Worm (Caenorhabditis elegans) whole organism, L1 larva: ENCODE results near the gene F46B6.9.

Experiments used
- C04F5.9 ChIP-seq: sonication (generic microtip); optimal IDR thresholded peaks from 2 replicates; lab custom pipeline; 2016; ENCODE audit warnings: missing genetic modification characterization, missing compliant biosample characterization
- F16B12.6 ChIP-seq: fragments of 150-350 bp; optimal IDR thresholded peaks from 2 replicates; lab custom pipeline; 2014; ENCODE audit warnings: missing biosample characterization, missing genetic modification characterization
- Y116A8C.19 ChIP-seq: sonication (generic microtip); optimal IDR thresholded peaks from 2 replicates; lab custom pipeline; 2016; ENCODE audit warnings: missing compliant biosample characterization, missing genetic modification characterization, borderline replicate concordance
- aha-1 ChIP-seq: fragments of 150-350 bp; optimal IDR thresholded peaks from 2 replicates; lab custom pipeline; 2014; ENCODE audit warnings: missing biosample characterization, missing genetic modification characterization
- aly-2 ChIP-seq: fragments of 150-350 bp; optimal IDR thresholded peaks from 2 replicates; lab custom pipeline; 2014; ENCODE audit warnings: missing biosample characterization, missing genetic modification characterization
- ama-1 ChIP-seq: fragments of 150-350 bp; optimal IDR thresholded peaks from 2 replicates; lab custom pipeline; 2014
- ceh-8 ChIP-seq: fragments of 200-800 bp; sonication (Bioruptor generic); optimal IDR thresholded peaks from 2 replicates; lab custom pipeline; 2018; ENCODE audit warnings: mild to moderate bottlenecking, missing genetic modification characterization, moderate library complexity, missing compliant biosample characterization
- ceh-82 ChIP-seq, 3 experiments: fragments of 150-350 bp in 1 of 3; sonication (generic microtip) in 2 of 3; optimal IDR thresholded peaks; 2 replicates each; lab custom pipeline; 2014 to 2017; ENCODE audit warnings: missing biosample characterization in 3 of 3, missing genetic modification characterization in 3 of 3
- ceh-90 ChIP-seq: sonication (generic microtip); optimal IDR thresholded peaks from 2 replicates; lab custom pipeline; 2016; ENCODE audit warnings: missing genetic modification characterization, missing compliant biosample characterization
- ces-1 ChIP-seq: fragments of 150-350 bp; optimal IDR thresholded peaks from 2 replicates; lab custom pipeline; 2014; ENCODE audit warnings: missing biosample characterization, missing genetic modification reagents, missing genetic modification characterization
- dpl-1 ChIP-seq, 3 experiments: fragments of 150-350 bp in 2 of 3; sonication (generic microtip) in 1 of 3; optimal IDR thresholded peaks; 2 replicates each; lab custom pipeline; 2014 to 2017; ENCODE audit warnings: missing biosample characterization in 3 of 3, missing genetic modification characterization in 3 of 3, missing genetic modification reagents in 3 of 3
- efl-1 ChIP-seq, 4 experiments: fragments of 150-350 bp; optimal IDR thresholded peaks in 3 of 4; peaks in 1 of 4; 1 replicate in 1 of 4; 2 replicates in 3 of 4; lab custom pipeline; 2014; ENCODE audit warnings: missing biosample characterization in 2 of 4, missing genetic modification characterization in 2 of 4, missing genetic modification reagents in 2 of 4
- egl-27 ChIP-seq, 2 experiments: fragments of 150-350 bp in 1 of 2; sonication (generic microtip); optimal IDR thresholded peaks; 3 replicates each; lab custom pipeline; 2017 to 2018; ENCODE audit warnings: missing biosample characterization in 2 of 2, missing genetic modification characterization in 2 of 2, missing genetic modification reagents in 2 of 2
- elt-3 ChIP-seq, 6 experiments: fragments of 150-350 bp in 1 of 6; sonication (generic microtip); optimal IDR thresholded peaks; 2 replicates each; lab custom pipeline; 2017 to 2018; ENCODE audit warnings: missing biosample characterization in 6 of 6, missing genetic modification characterization in 6 of 6, inconsistent platforms in 1 of 6
- ets-5 ChIP-seq: fragments of 200-800 bp; sonication (Bioruptor generic); IDR thresholded peaks from 2 replicates; pipeline ENCODE4 v1.3.6; 2022; ENCODE audit warnings: missing genetic modification characterization, missing compliant biosample characterization
- fkh-10 ChIP-seq: sonication (generic microtip); optimal IDR thresholded peaks from 2 replicates; lab custom pipeline; 2017; ENCODE audit warnings: missing biosample characterization, missing genetic modification reagents, missing genetic modification characterization
- fos-1 ChIP-seq: fragments of 150-350 bp; optimal IDR thresholded peaks from 2 replicates; lab custom pipeline; 2014; ENCODE audit warnings: missing biosample characterization, missing genetic modification characterization
- grh-1 ChIP-seq: fragments of 200-800 bp; sonication (Bioruptor generic); IDR thresholded peaks from 2 replicates; pipeline ENCODE4 v1.3.6; 2022; ENCODE audit warnings: missing genetic modification reagents, missing genetic modification characterization, missing compliant biosample characterization
- hlh-17 ChIP-seq: fragments of 200-800 bp; sonication (Bioruptor generic); optimal IDR thresholded peaks from 2 replicates; lab custom pipeline; 2018; ENCODE audit warnings: missing genetic modification characterization, mild to moderate bottlenecking, missing compliant biosample characterization, moderate library complexity, borderline replicate concordance
- hpl-2 ChIP-seq: fragments of 150-350 bp; optimal IDR thresholded peaks from 2 replicates; lab custom pipeline; 2014; ENCODE audit warnings: missing biosample characterization, missing genetic modification reagents, missing genetic modification characterization
- isw-1 ChIP-seq: fragments of 200-800 bp; sonication (Bioruptor generic); IDR thresholded peaks from 2 replicates; pipeline ENCODE4 v1.3.6; 2022; ENCODE audit warnings: missing genetic modification characterization, missing compliant biosample characterization
- lin-13 ChIP-seq: fragments of 150-350 bp; optimal IDR thresholded peaks from 2 replicates; lab custom pipeline; 2014; ENCODE audit warnings: missing biosample characterization, missing genetic modification reagents, missing genetic modification characterization
- lin-14 ChIP-seq: fragments of 200-800 bp; sonication (Bioruptor generic); optimal IDR thresholded peaks from 2 replicates; lab custom pipeline; 2018; ENCODE audit warnings: mild to moderate bottlenecking, missing genetic modification characterization, moderate library complexity, missing compliant biosample characterization
- lir-3 ChIP-seq: sonication (generic microtip); optimal IDR thresholded peaks from 2 replicates; lab custom pipeline; 2016; ENCODE audit warnings: mild to moderate bottlenecking, missing genetic modification characterization, moderate library complexity, missing compliant biosample characterization; ENCODE audit not compliant: poor library complexity
- lsy-2 ChIP-seq, 2 experiments: fragments of 150-350 bp; optimal IDR thresholded peaks; 2 replicates each; lab custom pipeline; 2014; ENCODE audit warnings: missing biosample characterization in 2 of 2, missing genetic modification characterization in 2 of 2
- nhr-12 ChIP-seq: sonication (generic microtip); optimal IDR thresholded peaks from 2 replicates; lab custom pipeline; 2017; ENCODE audit warnings: missing biosample characterization, missing genetic modification characterization
- nhr-19 ChIP-seq: fragments of 200-800 bp; sonication (Bioruptor generic); conservative IDR thresholded peaks from 2 replicates; pipeline ENCODE4 v1.3.6; 2022; ENCODE audit warnings: missing genetic modification characterization, missing compliant biosample characterization
- nhr-237 ChIP-seq: fragments of 150-350 bp; optimal IDR thresholded peaks from 2 replicates; lab custom pipeline; 2014; ENCODE audit warnings: missing biosample characterization, missing genetic modification characterization
- nhr-28 ChIP-seq: fragments of 150-350 bp; optimal IDR thresholded peaks from 2 replicates; lab custom pipeline; 2014; ENCODE audit warnings: missing biosample characterization, missing genetic modification characterization
- nhr-76 ChIP-seq: sonication (generic microtip); optimal IDR thresholded peaks from 2 replicates; lab custom pipeline; 2017; ENCODE audit warnings: missing biosample characterization, missing genetic modification characterization
- nhr-77 ChIP-seq: fragments of 150-350 bp; optimal IDR thresholded peaks from 2 replicates; lab custom pipeline; 2014; ENCODE audit warnings: missing biosample characterization, missing genetic modification characterization
- pag-3 ChIP-seq: sonication (generic microtip); optimal IDR thresholded peaks from 2 replicates; lab custom pipeline; 2017; ENCODE audit warnings: missing genetic modification characterization, mild to moderate bottlenecking, missing compliant biosample characterization, antibody characterized with exemption, borderline replicate concordance; ENCODE audit not compliant: insufficient read depth
- skn-1 ChIP-seq: fragments of 150-350 bp; optimal IDR thresholded peaks from 2 replicates; lab custom pipeline; 2014; ENCODE audit warnings: missing biosample characterization, missing genetic modification characterization
- snpc-4 ChIP-seq: fragments of 150-350 bp; optimal IDR thresholded peaks from 2 replicates; lab custom pipeline; 2014; ENCODE audit warnings: missing biosample characterization, missing genetic modification characterization
- snu-23 ChIP-seq: sonication (generic microtip); optimal IDR thresholded peaks from 2 replicates; lab custom pipeline; 2016; ENCODE audit warnings: missing genetic modification characterization, missing compliant biosample characterization
- sptf-1 ChIP-seq: fragments of 150-350 bp; optimal IDR thresholded peaks from 2 replicates; lab custom pipeline; 2014; ENCODE audit warnings: missing biosample characterization, missing genetic modification characterization
- sup-37 ChIP-seq: fragments of 200-800 bp; sonication (Bioruptor generic); optimal IDR thresholded peaks from 2 replicates; lab custom pipeline; 2018; ENCODE audit warnings: mild to moderate bottlenecking, missing genetic modification characterization, missing compliant biosample characterization
- tbx-2 ChIP-seq: sonication (generic microtip); optimal IDR thresholded peaks from 2 replicates; lab custom pipeline; 2016; ENCODE audit warnings: missing genetic modification characterization, missing compliant biosample characterization
- tlp-1 ChIP-seq: fragments of 150-350 bp; optimal IDR thresholded peaks from 2 replicates; lab custom pipeline; 2014; ENCODE audit warnings: missing biosample characterization, missing genetic modification characterization
- unc-130 ChIP-seq: fragments of 150-350 bp; optimal IDR thresholded peaks from 2 replicates; lab custom pipeline; 2017; ENCODE audit warnings: missing biosample characterization, missing genetic modification characterization, inconsistent platforms
- unc-98 ChIP-seq: fragments of 200-800 bp; sonication (Bioruptor generic); IDR thresholded peaks from 2 replicates; pipeline ENCODE4 v1.3.6; 2022; ENCODE audit warnings: missing genetic modification characterization, missing compliant biosample characterization
- vab-15 ChIP-seq: sonication (generic microtip); optimal IDR thresholded peaks from 2 replicates; lab custom pipeline; 2017; ENCODE audit warnings: missing genotype, mild to moderate bottlenecking, missing genetic modification characterization, missing compliant biosample characterization
- xbp-1 ChIP-seq: sonication (generic microtip); optimal IDR thresholded peaks from 2 replicates; lab custom pipeline; 2016; ENCODE audit warnings: missing genetic modification characterization, missing compliant biosample characterization
- zag-1 ChIP-seq: fragments of 150-350 bp; optimal IDR thresholded peaks from 2 replicates; lab custom pipeline; 2014; ENCODE audit warnings: missing biosample characterization, missing genetic modification characterization
- zip-4 ChIP-seq: fragments of 200-800 bp; sonication (Bioruptor generic); optimal IDR thresholded peaks from 2 replicates; lab custom pipeline; 2018; ENCODE audit warnings: mild to moderate bottlenecking, missing genetic modification characterization, moderate library complexity, missing compliant biosample characterization
- ztf-4 ChIP-seq: fragments of 150-350 bp; optimal IDR thresholded peaks from 2 replicates; lab custom pipeline; 2014; ENCODE audit warnings: missing biosample characterization, missing genetic modification characterization

Gene F46B6.9

ce11 chrV:9796562-9796961 is at the start of gene F46B6.9:
F46B6.9 (plus strand) TSS chrV:9796862.
- TF ChIP-seq nhr-76 (no peak), unc-98 (no peak), nhr-28 (tag; lab: Kevin White, UChicago) (no peak), snpc-4 (tag; lab: Kevin White, UChicago) (no peak), hlh-17 (GFP tag; lab: Kevin White, UChicago) (no peak)

ce11 chrV:9750308-9750707 is 46.4 kb upstream of the F46B6.9 start, which contains the start of gene F58E6.4:
F58E6.4 (minus strand) TSS chrV:9750408.
- TF ChIP-seq lir-3 (tag; lab: Kevin White, UChicago) (no peak), pag-3 (tag; lab: Kevin White, UChicago) (no peak), lin-13 (no peak), tlp-1 (no peak), fkh-10 (no peak), unc-130 (tag; lab: Kevin White, UChicago) (no peak), aha-1 (tag; lab: Kevin White, UChicago) (no peak), nhr-237 (no peak), ceh-90 (tag; lab: Kevin White, UChicago) (no peak), tbx-2 (no peak), sptf-1 (no peak), snu-23 (GFP tag; lab: Kevin White, UChicago) (no peak), hlh-17 (GFP tag; lab: Kevin White, UChicago) (no peak), skn-1 (tag; lab: Kevin White, UChicago) (no peak)

DNA sequence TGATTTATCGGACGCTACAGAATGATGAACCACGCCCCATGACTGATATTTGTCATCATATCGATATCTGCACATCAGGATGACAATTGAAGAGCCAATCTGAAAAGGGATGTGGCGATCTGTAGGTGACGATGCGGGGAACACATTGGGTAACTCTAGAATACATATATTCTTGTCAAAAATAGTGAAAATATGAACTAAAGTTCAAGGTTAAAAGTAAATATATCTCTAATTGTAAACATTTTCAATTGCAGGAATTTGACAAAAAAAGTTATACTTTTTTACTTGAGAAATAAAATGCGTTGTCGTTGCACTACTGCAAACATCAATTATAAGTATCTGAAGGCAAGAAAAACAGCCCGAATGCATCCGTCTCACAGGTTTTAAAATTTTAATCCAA is 43.7 kb upstream of the F46B6.9 start, which contains the start of gene F58E6.6:
F58E6.6 (minus strand) TSS at position 101 of the 400 bp plus-strand sequence.
- TF ChIP-seq dpl-1 (GFP tag; optimal IDR thresholded peaks at IDR 0.05; lab: Kevin White, UChicago) (no peak), ces-1 (GFP tag; lab: Kevin White, UChicago) (no peak), nhr-77 (no peak), unc-98 (no peak), hpl-2 (GFP tag; lab: Kevin White, UChicago) (no peak), zip-4 (GFP tag; lab: Kevin White, UChicago) (no peak), lsy-2 (tag; optimal IDR thresholded peaks at IDR 0.05; lab: Kevin White, UChicago) (no peak), vab-15 (tag; lab: Kevin White, UChicago) (no peak), lin-14 (GFP tag; lab: Kevin White, UChicago) (no peak), nhr-12 (tag; lab: Kevin White, UChicago) (no peak), unc-130 (tag; lab: Kevin White, UChicago) (no peak), xbp-1 (tag; lab: Kevin White, UChicago) (no peak), isw-1 (GFP tag; lab: Robert Waterston, UW) (no peak), ama-1 (lab: Kevin White, UChicago) (no peak), aly-2 (tag; lab: Kevin White, UChicago) (no peak), snpc-4 (tag; lab: Kevin White, UChicago) (no peak), fos-1 (no peak), ceh-82 (tag; optimal IDR thresholded peaks at IDR 0.05; lab: Kevin White, UChicago) (no peak)
- TF ChIP-seq, all 84 proteins: peak for 0

- TF ChIP-seq C04F5.9 (tag; lab: Kevin White, UChicago): no peak
- no peak for TF ChIP-seq efl-1 (optimal IDR thresholded peaks at IDR 0.05; lab: Kevin White, UChicago)
- TF ChIP-seq efl-1 (GFP tag; optimal IDR thresholded peaks at IDR 0.05 in 1 of 2; lab: Kevin White, UChicago): peak in 1 of 2 experiments; percentile 84
These were observed 43.1 kb upstream of the F46B6.9 start for ce11 chrV:9753554-9753953.

- no peak for TF ChIP-seq elt-3 (tag; optimal IDR thresholded peaks at IDR 0.05; lab: Kevin White, UChicago)
- no peak for TF ChIP-seq pag-3 (tag; lab: Kevin White, UChicago)
- no peak for TF ChIP-seq sup-37 (GFP tag; lab: Kevin White, UChicago)
- TF ChIP-seq nhr-19 (GFP tag; lab: Robert Waterston, UW): no peak
- no peak for TF ChIP-seq F16B12.6 (tag; lab: Kevin White, UChicago)
- no peak for TF ChIP-seq ets-5 (GFP tag; lab: Robert Waterston, UW)
- no peak for TF ChIP-seq zag-1 (tag; lab: Kevin White, UChicago)
- no peak for TF ChIP-seq dpl-1 (GFP tag; optimal IDR thresholded peaks at IDR 0.05; lab: Kevin White, UChicago)
- no peak for TF ChIP-seq ztf-4 (tag; lab: Kevin White, UChicago)
- TF ChIP-seq grh-1 (GFP tag; lab: Robert Waterston, UW): no peak
- TF ChIP-seq efl-1 (optimal IDR thresholded peaks at IDR 0.05; lab: Kevin White, UChicago): no peak
- TF ChIP-seq efl-1 (GFP tag; optimal IDR thresholded peaks at IDR 0.05 in 1 of 2; lab: Kevin White, UChicago): no peak
- no peak for TF ChIP-seq egl-27 (tag; optimal IDR thresholded peaks at IDR 0.05; lab: Kevin White, UChicago)
- no peak for TF ChIP-seq Y116A8C.19 (tag; lab: Kevin White, UChicago)
- no peak for TF ChIP-seq ceh-8 (GFP tag; lab: Kevin White, UChicago)
- no peak for TF ChIP-seq ces-1 (GFP tag; lab: Kevin White, UChicago)
These were observed 42.2 kb upstream of the F46B6.9 start, which contains the start of gene F58E6.5 for ce11 chrV:9754459-9754858. F58E6.5 (minus strand) TSS chrV:9754559.
